Worm (Caenorhabditis elegans): ENCODE results near the gene abu-11.

DNA sequence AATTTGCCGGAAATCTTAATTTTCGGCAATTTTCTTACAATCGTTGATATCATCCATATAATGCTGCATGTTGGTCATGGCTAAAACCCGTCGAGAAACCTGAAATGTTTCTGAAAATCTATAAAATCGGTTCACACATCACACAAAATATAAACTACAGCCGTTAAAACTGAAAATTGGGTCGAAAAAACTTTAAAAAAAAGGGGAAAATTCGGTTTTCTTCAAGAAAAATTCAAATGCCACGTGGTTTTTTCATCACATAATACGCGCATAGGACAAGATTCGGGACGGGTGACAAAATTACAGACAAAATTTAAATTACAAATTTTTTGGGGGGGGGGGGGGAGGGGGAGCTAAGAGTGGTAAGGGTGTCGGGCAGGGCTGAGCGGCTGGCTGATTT, 38.3 kb upstream of the abu-11 start, which contains the start of gene Y43H11AL.1:
- no peak for TF ChIP-seq efl-1 (optimal IDR thresholded peaks at IDR 0.05)
- TF ChIP-seq efl-1 (GFP tag; optimal IDR thresholded peaks at IDR 0.05 in 1 of 2) = no peak
- no peak for TF ChIP-seq grh-1 (GFP tag; IDR thresholded peaks at IDR 0.05)
- no peak for TF ChIP-seq swsn-7 (tag; optimal IDR thresholded peaks at IDR 0.05)

Data from whole organism, L1 larva.